Worm (Caenorhabditis elegans) whole organism, mixed stage, embryonic: ENCODE measurements around the gene ram-5.

Experiments used
- blmp-1 ChIP-seq: fragments of 150-350 bp; optimal IDR thresholded peaks from 2 replicates; lab custom pipeline; 2014; ENCODE audit warnings: missing biosample characterization, missing genetic modification characterization
- ceh-39 ChIP-seq: fragments of 150-350 bp; optimal IDR thresholded peaks from 2 replicates; lab custom pipeline; 2014; ENCODE audit warnings: missing biosample characterization, missing genetic modification characterization
- ceh-43 ChIP-seq: fragments of 200-800 bp; sonication (Bioruptor generic); optimal IDR thresholded peaks from 2 replicates; lab custom pipeline; 2018; ENCODE audit warnings: mild to moderate bottlenecking, missing genetic modification characterization, moderate library complexity, missing compliant biosample characterization
- ceh-83 ChIP-seq: fragments of 200-800 bp; sonication (Bioruptor generic); optimal IDR thresholded peaks from 2 replicates; lab custom pipeline; 2018; ENCODE audit warnings: mild to moderate bottlenecking, missing genetic modification characterization, missing compliant biosample characterization
- ces-1 ChIP-seq: fragments of 150-350 bp; optimal IDR thresholded peaks from 2 replicates; lab custom pipeline; 2014; ENCODE audit warnings: missing biosample characterization, missing genetic modification reagents, missing genetic modification characterization
- cnd-1 ChIP-seq: fragments of 200-800 bp; sonication (Bioruptor generic); optimal IDR thresholded peaks from 2 replicates; lab custom pipeline; 2018; ENCODE audit warnings: mild to moderate bottlenecking, missing genetic modification characterization, missing compliant biosample characterization
- drap-1 ChIP-seq: fragments of 200-800 bp; sonication (Bioruptor generic); optimal IDR thresholded peaks from 3 replicates; lab custom pipeline; 2018; ENCODE audit warnings: mild to moderate bottlenecking, missing genetic modification characterization, missing compliant biosample characterization
- elt-1 ChIP-seq: sonication (generic microtip); optimal IDR thresholded peaks from 2 replicates; lab custom pipeline; 2017; ENCODE audit warnings: missing genetic modification characterization, mild to moderate bottlenecking, missing compliant biosample characterization, antibody characterized with exemption, moderate library complexity, borderline replicate concordance; ENCODE audit not compliant: insufficient read depth
- elt-3 ChIP-seq: fragments of 150-350 bp; optimal IDR thresholded peaks from 2 replicates; lab custom pipeline; 2014; ENCODE audit warnings: missing biosample characterization, missing genetic modification characterization
- flh-1 ChIP-seq: fragments of 200-800 bp; sonication (Bioruptor generic); optimal IDR thresholded peaks from 2 replicates; lab custom pipeline; 2018; ENCODE audit warnings: mild to moderate bottlenecking, missing genetic modification characterization, moderate library complexity, missing compliant biosample characterization
- ham-2 ChIP-seq: fragments of 200-800 bp; sonication (Bioruptor generic); optimal IDR thresholded peaks from 2 replicates; lab custom pipeline; 2018; ENCODE audit warnings: mild to moderate bottlenecking, missing genetic modification characterization, missing compliant biosample characterization
- hlh-1 ChIP-seq: fragments of 150-350 bp; optimal IDR thresholded peaks from 2 replicates; lab custom pipeline; 2014; ENCODE audit warnings: missing biosample characterization, missing genetic modification reagents, missing genetic modification characterization
- lin-13 ChIP-seq: fragments of 150-350 bp; optimal IDR thresholded peaks from 2 replicates; lab custom pipeline; 2014; ENCODE audit warnings: missing biosample characterization, missing genetic modification characterization
- lin-32 ChIP-seq: fragments of 200-800 bp; sonication (Bioruptor generic); optimal IDR thresholded peaks from 2 replicates; lab custom pipeline; 2018; ENCODE audit warnings: mild to moderate bottlenecking, missing genetic modification characterization, missing compliant biosample characterization
- lsy-2 ChIP-seq: fragments of 150-350 bp; optimal IDR thresholded peaks from 2 replicates; lab custom pipeline; 2014; ENCODE audit warnings: missing biosample characterization, missing genetic modification characterization
- mab-5 ChIP-seq: fragments of 150-350 bp; optimal IDR thresholded peaks from 2 replicates; lab custom pipeline; 2014; ENCODE audit warnings: missing biosample characterization, missing genetic modification characterization
- mep-1 ChIP-seq: fragments of 150-350 bp; optimal IDR thresholded peaks from 2 replicates; lab custom pipeline; 2017; ENCODE audit warnings: missing biosample characterization, missing genetic modification reagents, missing genetic modification characterization, inconsistent platforms
- mls-2 ChIP-seq: sonication (generic microtip); optimal IDR thresholded peaks from 2 replicates; lab custom pipeline; 2016; ENCODE audit warnings: mild to moderate bottlenecking, missing genetic modification characterization, moderate library complexity, missing compliant biosample characterization
- nhr-12 ChIP-seq: fragments of 150-350 bp; optimal IDR thresholded peaks from 2 replicates; lab custom pipeline; 2014; ENCODE audit warnings: missing biosample characterization, missing genetic modification characterization
- nhr-2 ChIP-seq: fragments of 150-350 bp; optimal IDR thresholded peaks from 2 replicates; lab custom pipeline; 2014; ENCODE audit warnings: missing biosample characterization, missing genetic modification characterization
- nhr-237 ChIP-seq: fragments of 150-350 bp; optimal IDR thresholded peaks from 2 replicates; lab custom pipeline; 2014; ENCODE audit warnings: missing biosample characterization, missing genetic modification characterization
- nhr-28 ChIP-seq: fragments of 150-350 bp; optimal IDR thresholded peaks from 2 replicates; lab custom pipeline; 2014; ENCODE audit warnings: missing biosample characterization, missing genetic modification characterization
- pha-4 ChIP-seq: fragments of 150-350 bp; optimal IDR thresholded peaks from 2 replicates; lab custom pipeline; 2018; ENCODE audit warnings: missing biosample characterization, missing genetic modification reagents, missing genetic modification characterization
- snpc-4 ChIP-seq: fragments of 150-350 bp; optimal IDR thresholded peaks from 2 replicates; lab custom pipeline; 2014; ENCODE audit warnings: missing biosample characterization, missing genetic modification characterization
- sptf-1 ChIP-seq: sonication (generic microtip); optimal IDR thresholded peaks from 2 replicates; lab custom pipeline; 2017; ENCODE audit warnings: mild to moderate bottlenecking, missing genetic modification characterization, moderate library complexity, missing compliant biosample characterization
- tbx-8 ChIP-seq: fragments of 200-800 bp; sonication (Bioruptor generic); optimal IDR thresholded peaks from 2 replicates; lab custom pipeline; 2018; ENCODE audit warnings: mild to moderate bottlenecking, missing genetic modification characterization, moderate library complexity, missing compliant biosample characterization
- unc-120 ChIP-seq: sonication (generic microtip); optimal IDR thresholded peaks from 2 replicates; lab custom pipeline; 2017; ENCODE audit warnings: missing genetic modification characterization, missing compliant biosample characterization; ENCODE audit not compliant: poor library complexity, severe bottlenecking
- unc-39 ChIP-seq: fragments of 150-350 bp; optimal IDR thresholded peaks from 2 replicates; lab custom pipeline; 2014; ENCODE audit warnings: missing biosample characterization, missing genetic modification characterization
- unc-62 ChIP-seq: fragments of 150-350 bp; optimal IDR thresholded peaks from 2 replicates; lab custom pipeline; 2014; ENCODE audit warnings: missing biosample characterization, missing genetic modification reagents, missing genetic modification characterization
- zip-8 ChIP-seq: fragments of 150-350 bp; optimal IDR thresholded peaks from 2 replicates; lab custom pipeline; 2014; ENCODE audit warnings: missing biosample characterization, missing genetic modification characterization
- ztf-11 ChIP-seq: fragments of 150-350 bp; optimal IDR thresholded peaks from 2 replicates; lab custom pipeline; 2014; ENCODE audit warnings: missing biosample characterization, missing genetic modification characterization

ram-5 gene

ce11 chrX:14562286-14563086 lies 12.5 kb downstream of the ram-5 start:
- TF ChIP-seq unc-120 (tag; lab: Kevin White, UChicago) (no peak), lsy-2 (tag; lab: Kevin White, UChicago) (no peak), unc-62 (GFP tag; lab: Kevin White, UChicago) (peak; percentile 53), elt-1 (tag; lab: Kevin White, UChicago) (peak; percentile 87), ceh-43 (GFP tag; lab: Kevin White, UChicago) (no peak), ztf-11 (tag; lab: Kevin White, UChicago) (no peak), mep-1 (tag; lab: Kevin White, UChicago) (no peak), hlh-1 (tag; lab: Kevin White, UChicago) (peak; percentile 48), zip-8 (tag; lab: Kevin White, UChicago) (no peak), ceh-39 (tag; lab: Kevin White, UChicago) (no peak), tbx-8 (GFP tag; lab: Kevin White, UChicago) (no peak), unc-39 (no peak), nhr-12 (no peak), blmp-1 (no peak)

- TF ChIP-seq elt-3 (tag; lab: Kevin White, UChicago) (no peak), ceh-83 (no peak), unc-62 (GFP tag; lab: Kevin White, UChicago) (no peak), mep-1 (tag; lab: Kevin White, UChicago) (no peak)
These were observed 13.9 kb downstream of the ram-5 start for ce11 chrX:14563818-14564217.

- no peak for TF ChIP-seq mab-5
- no peak for TF ChIP-seq hlh-1 (tag; lab: Kevin White, UChicago)
- no peak for TF ChIP-seq tbx-8 (GFP tag; lab: Kevin White, UChicago)
- TF ChIP-seq elt-1 (tag; lab: Kevin White, UChicago): no peak
- TF ChIP-seq ces-1 (GFP tag; lab: Kevin White, UChicago): no peak
- TF ChIP-seq unc-62 (GFP tag; lab: Kevin White, UChicago): no peak
- no peak for TF ChIP-seq nhr-2 (tag; lab: Kevin White, UChicago)
- TF ChIP-seq unc-120 (tag; lab: Kevin White, UChicago): no peak
- no peak for TF ChIP-seq sptf-1 (tag; lab: Kevin White, UChicago)
- TF ChIP-seq nhr-12: no peak
- TF ChIP-seq nhr-237 (tag; lab: Kevin White, UChicago): no peak
- no peak for TF ChIP-seq nhr-28 (tag; lab: Kevin White, UChicago)
- no peak for TF ChIP-seq lin-13 (tag; lab: Kevin White, UChicago)
These were observed 15.3 kb downstream of the ram-5 start for ce11 chrX:14565245-14565644.

ce11 chrX:14566047-14566446 lies 16.1 kb downstream of the ram-5 start:
- TF ChIP-seq ham-2 (GFP tag; lab: Kevin White, UChicago) (no peak), unc-120 (tag; lab: Kevin White, UChicago) (peak; percentile 24), drap-1 (no peak), snpc-4 (no peak), blmp-1 (no peak), unc-62 (GFP tag; lab: Kevin White, UChicago) (peak; percentile 45), ces-1 (GFP tag; lab: Kevin White, UChicago) (no peak), ceh-39 (tag; lab: Kevin White, UChicago) (no peak), pha-4 (no peak), hlh-1 (tag; lab: Kevin White, UChicago) (peak; percentile 95), ztf-11 (tag; lab: Kevin White, UChicago) (no peak), elt-3 (tag; lab: Kevin White, UChicago) (no peak), zip-8 (tag; lab: Kevin White, UChicago) (no peak), cnd-1 (tag; lab: Kevin White, UChicago) (no peak), sptf-1 (tag; lab: Kevin White, UChicago) (no peak)

ce11 chrX:14568258-14568763 lies 18.4 kb downstream of the ram-5 start:
- no peak for TF ChIP-seq lin-32 (GFP tag; lab: Kevin White, UChicago)
- no peak for TF ChIP-seq mep-1 (tag; lab: Kevin White, UChicago)
- TF ChIP-seq drap-1: no peak
- TF ChIP-seq mls-2 (tag; lab: Kevin White, UChicago): no peak
- TF ChIP-seq hlh-1 (tag; lab: Kevin White, UChicago): no peak
- no peak for TF ChIP-seq zip-8 (tag; lab: Kevin White, UChicago)
- TF ChIP-seq flh-1 (GFP tag; lab: Kevin White, UChicago): no peak
- no peak for TF ChIP-seq unc-120 (tag; lab: Kevin White, UChicago)
- no peak for TF ChIP-seq nhr-237 (tag; lab: Kevin White, UChicago)
- TF ChIP-seq ztf-11 (tag; lab: Kevin White, UChicago): no peak
- TF ChIP-seq, all 35 proteins: peak for 0
